Fruit fly (Drosophila melanogaster): ENCODE results near the gene CG2258.

The CG2258 gene

DNA sequence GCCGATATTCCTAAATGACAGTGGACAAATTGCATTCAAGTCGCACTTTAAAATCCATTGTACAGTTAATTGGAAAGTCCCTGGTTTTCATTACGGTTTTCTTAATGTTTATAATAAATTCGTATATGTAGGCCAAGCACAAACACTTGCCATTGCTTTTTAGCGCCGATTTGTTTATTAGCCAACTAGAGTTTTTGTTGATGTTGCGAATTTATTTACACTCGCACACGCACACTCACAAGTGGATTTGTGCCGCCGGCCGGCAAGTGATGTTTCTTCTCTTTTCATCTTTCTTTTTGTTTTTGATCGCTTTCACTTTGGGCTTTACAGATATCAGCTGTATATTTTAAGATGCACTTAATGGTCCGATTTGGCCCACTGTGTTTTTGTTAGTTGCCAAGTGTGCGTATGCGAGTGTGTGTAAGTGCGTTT, 44.6 kb downstream of the CG2258 start (continued):
- peak; percentile 70 for TF ChIP-seq CG7786 (GFP tag; optimal IDR thresholded peaks at IDR 0.05)
- peak; percentile 47 for TF ChIP-seq Atf3 (GFP tag; optimal IDR thresholded peaks at IDR 0.05)
- peak; percentile 49 for TF ChIP-seq salm (tag; optimal IDR thresholded peaks at IDR 0.05)
- TF ChIP-seq CG7357 (GFP tag; IDR thresholded peaks at IDR 0.05), result peak; percentile 57; the same call in 1 of the 3 replicates
- TF ChIP-seq Ets65A (GFP tag), result peak; percentile 97
- peak; percentile 73 for TF ChIP-seq fu2 (GFP tag; optimal IDR thresholded peaks at IDR 0.05)
- TF ChIP-seq sisA (GFP tag; IDR thresholded peaks at IDR 0.05), result peak; percentile 35; the same call in 1 of the 2 replicates
- no peak for TF ChIP-seq CG11696 (GFP tag; IDR thresholded peaks at IDR 0.05)
- no peak for TF ChIP-seq Adf1 (GFP tag; IDR thresholded peaks at IDR 0.05)
- no peak; the same call in 1 of the 2 replicates for TF ChIP-seq ro (GFP tag; IDR thresholded peaks at IDR 0.05)
- TF ChIP-seq bsh (GFP tag; optimal IDR thresholded peaks at IDR 0.05), result peak; percentile 47 to 49
- TF ChIP-seq CG4707 (GFP tag; optimal IDR thresholded peaks at IDR 0.05), result peak; percentile 95
- peak; percentile 71 for TF ChIP-seq phol (tag; optimal IDR thresholded peaks at IDR 0.05)
- TF ChIP-seq wek (GFP tag; optimal IDR thresholded peaks at IDR 0.05), result no peak
- no peak for TF ChIP-seq cad (GFP tag; optimal IDR thresholded peaks at IDR 0.05)
- TF ChIP-seq Hand (GFP tag; optimal IDR thresholded peaks at IDR 0.05), result peak; percentile 37
- peak; percentile 45 for TF ChIP-seq Max (GFP tag; optimal IDR thresholded peaks at IDR 0.05)
- TF ChIP-seq fd3F (GFP tag; optimal IDR thresholded peaks at IDR 0.05), result peak; percentile 65
- TF ChIP-seq CG15073 (GFP tag; optimal IDR thresholded peaks at IDR 0.05), result no peak
- TF ChIP-seq wdn (GFP tag; IDR thresholded peaks at IDR 0.05), result no peak
- peak; percentile 86 for TF ChIP-seq tio (GFP tag; optimal IDR thresholded peaks at IDR 0.05)
- peak; percentile 76; the same call in 2 of the 3 replicates for TF ChIP-seq dysf (GFP tag; IDR thresholded peaks at IDR 0.05)
- TF ChIP-seq CG5180 (GFP tag; optimal IDR thresholded peaks at IDR 0.05), result peak; percentile 61
- peak; percentile 25; the same call in 1 of the 2 replicates for TF ChIP-seq CG3847 (GFP tag; IDR thresholded peaks at IDR 0.05)
- TF ChIP-seq Doc2 (GFP tag; IDR thresholded peaks at IDR 0.05), result 0 out of 2 replicates have a peak, but pooled peaks have one; percentile 41
- 0 out of 3 replicates have a peak, but pooled peaks have one; percentile 41 for TF ChIP-seq CG6175 (GFP tag; IDR thresholded peaks at IDR 0.05)
- TF ChIP-seq CG12942 (GFP tag; optimal IDR thresholded peaks at IDR 0.05), result peak; percentile 57
- TF ChIP-seq CG8359 (GFP tag; optimal IDR thresholded peaks at IDR 0.05; ENCODE audit: borderline replicate concordance), result peak; percentile 18
- peak; percentile 7 for TF ChIP-seq kah (GFP tag; optimal IDR thresholded peaks at IDR 0.05)
- peak; percentile 32 for TF ChIP-seq psq (GFP tag; optimal IDR thresholded peaks at IDR 0.05)
- TF ChIP-seq HLH54F (GFP tag; optimal IDR thresholded peaks at IDR 0.05), result peak; percentile 84
- TF ChIP-seq CG2120 (GFP tag; optimal IDR thresholded peaks at IDR 0.05), result peak; percentile 85
- TF ChIP-seq ftz-f1 (GFP tag; optimal IDR thresholded peaks at IDR 0.05), result no peak
- peak; percentile 37 for TF ChIP-seq CG17568 (GFP tag; optimal IDR thresholded peaks at IDR 0.05)
- TF ChIP-seq sd (tag; optimal IDR thresholded peaks at IDR 0.05), result no peak
- TF ChIP-seq slbo (GFP tag; IDR thresholded peaks at IDR 0.05), result peak; percentile 51; the same call in 1 of the 2 replicates
- peak; percentile 64 for TF ChIP-seq Fer1 (GFP tag; optimal IDR thresholded peaks at IDR 0.05)
- no peak for TF ChIP-seq CG31365 (tag; optimal IDR thresholded peaks at IDR 0.05)
- TF ChIP-seq Rx (GFP tag; IDR thresholded peaks at IDR 0.05), result peak; percentile 50
- peak; percentile 43; the same call in 1 of the 2 replicates for TF ChIP-seq chm (GFP tag; IDR thresholded peaks at IDR 0.05)
- TF ChIP-seq Mes4 (GFP tag; optimal IDR thresholded peaks at IDR 0.05), result peak; percentile 60
- peak; percentile 93 for TF ChIP-seq sens (GFP tag)
- peak; percentile 60 for TF ChIP-seq sug (tag; optimal IDR thresholded peaks at IDR 0.05)
- peak; percentile 45 for TF ChIP-seq CG18011 (GFP tag; optimal IDR thresholded peaks at IDR 0.05)
- peak; percentile 62 for TF ChIP-seq esg (GFP tag; conservative IDR thresholded peaks at IDR 0.05)
- TF ChIP-seq ham (GFP tag; IDR thresholded peaks at IDR 0.05), result 0 out of 2 replicates have a peak, but pooled peaks have one; percentile 33
- peak; percentile 69 for TF ChIP-seq D19B (GFP tag; optimal IDR thresholded peaks at IDR 0.05)
- TF ChIP-seq tll (GFP tag; optimal IDR thresholded peaks at IDR 0.05), result no peak
- TF ChIP-seq Taf1 (GFP tag; IDR thresholded peaks at IDR 0.05), result no peak
- peak; percentile 77 for TF ChIP-seq CG6654 (GFP tag; optimal IDR thresholded peaks at IDR 0.05)
- TF ChIP-seq ap (GFP tag; IDR thresholded peaks at IDR 0.05), result peak; percentile 36; the same call in 1 of the 2 replicates

Data from whole organism, embryonic.